Fruit fly (Drosophila melanogaster): ENCODE data around the gene CG14545.

Gene CG14545

DNA sequence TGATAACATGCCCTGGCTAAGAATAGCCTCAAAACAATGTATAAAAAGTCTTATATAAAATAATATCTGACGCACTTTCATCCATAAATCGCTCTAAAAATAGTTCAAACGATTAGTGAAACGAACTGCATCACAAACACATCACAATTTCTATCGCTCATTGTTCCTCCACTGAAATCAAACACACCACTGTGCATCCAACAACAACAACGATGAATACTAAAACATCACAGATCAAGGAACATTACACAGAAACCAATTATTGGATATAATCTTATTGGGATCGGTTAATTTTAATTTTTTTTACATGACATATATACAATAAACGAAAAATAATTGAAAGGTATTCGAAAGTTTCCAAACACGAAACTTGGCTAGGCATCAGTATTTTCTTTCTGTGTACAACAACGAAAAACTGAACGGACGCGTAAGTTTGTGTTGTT lies 28.3 kb upstream of the CG14545 start:
- TF ChIP-seq Dif (GFP tag; optimal IDR thresholded peaks at IDR 0.05; ENCODE audit: partially characterized antibody) (no peak), rgr (GFP tag; optimal IDR thresholded peaks at IDR 0.05) (peak; percentile 17), ey (GFP tag; optimal IDR thresholded peaks at IDR 0.05) (peak; percentile 19), h (GFP tag; optimal IDR thresholded peaks at IDR 0.05) (peak; percentile 2), sv (GFP tag; optimal IDR thresholded peaks at IDR 0.05) (peak; percentile 57)

- TF ChIP-seq woc (GFP tag; optimal IDR thresholded peaks at IDR 0.05) (no peak), OdsH (GFP tag; optimal IDR thresholded peaks at IDR 0.05) (no peak), dl (GFP tag; optimal IDR thresholded peaks at IDR 0.05; ENCODE audit: insufficient read depth in 1 of 2, partially characterized antibody in 2 of 2) (no peak), lola (GFP tag; optimal IDR thresholded peaks at IDR 0.05) (no peak), foxo (GFP tag; optimal IDR thresholded peaks at IDR 0.05) (no peak)
Observed at dm6 chr3R:25877064-25877463, 26.0 kb upstream of the CG14545 start.

DNA sequence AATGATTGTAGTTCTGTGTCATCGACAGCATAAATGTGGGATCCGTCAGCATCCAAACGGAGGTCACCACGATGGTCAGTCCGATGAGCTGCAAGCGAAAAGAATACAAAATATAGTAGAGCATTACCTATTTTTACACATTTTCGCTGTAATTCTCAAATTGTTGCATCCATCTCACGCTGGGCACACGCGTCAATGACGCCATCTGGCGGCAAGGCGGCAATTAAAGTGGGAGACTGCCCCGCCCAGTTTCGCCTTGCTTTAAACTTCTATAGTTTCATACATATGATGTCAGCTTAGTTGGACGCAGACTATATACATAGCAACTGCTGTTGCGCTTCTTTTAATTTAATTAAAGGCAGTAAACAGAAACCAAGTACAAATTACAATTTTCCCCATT lies 25.5 kb upstream of the CG14545 start:
- no peak for TF ChIP-seq Sp1 (GFP tag; optimal IDR thresholded peaks at IDR 0.05)
- TF ChIP-seq Myc (optimal IDR thresholded peaks at IDR 0.05) = no peak
- TF ChIP-seq Dif (GFP tag; optimal IDR thresholded peaks at IDR 0.05; ENCODE audit: partially characterized antibody) = no peak
- TF ChIP-seq jim (GFP tag; optimal IDR thresholded peaks at IDR 0.05) = no peak
- no peak for TF ChIP-seq Rel (GFP tag; optimal IDR thresholded peaks at IDR 0.05)
- no peak for TF ChIP-seq Rel (tag; optimal IDR thresholded peaks at IDR 0.05)
- no peak for TF ChIP-seq N (GFP tag; optimal IDR thresholded peaks at IDR 0.05)
- TF ChIP-seq h (GFP tag; optimal IDR thresholded peaks at IDR 0.05) = no peak
- no peak for TF ChIP-seq brk (GFP tag; optimal IDR thresholded peaks at IDR 0.05)
- no peak for TF ChIP-seq dsf (GFP tag; optimal IDR thresholded peaks at IDR 0.05; ENCODE audit: borderline replicate concordance)
- no peak for TF ChIP-seq pan (optimal IDR thresholded peaks at IDR 0.05)
- TF ChIP-seq woc (GFP tag; optimal IDR thresholded peaks at IDR 0.05) = no peak
- no peak for TF ChIP-seq Hnf4 (GFP tag; optimal IDR thresholded peaks at IDR 0.05)
- no peak for TF ChIP-seq OdsH (GFP tag; optimal IDR thresholded peaks at IDR 0.05)
- TF ChIP-seq rgr (GFP tag; optimal IDR thresholded peaks at IDR 0.05) = no peak
- no peak for TF ChIP-seq dmrt93B (GFP tag; optimal IDR thresholded peaks at IDR 0.05)
- no peak for TF ChIP-seq lola (GFP tag; optimal IDR thresholded peaks at IDR 0.05)
- no peak for TF ChIP-seq Vsx2 (GFP tag; optimal IDR thresholded peaks at IDR 0.05; ENCODE audit: partially characterized antibody)
- no peak for TF ChIP-seq sv (GFP tag; optimal IDR thresholded peaks at IDR 0.05)

DNA sequence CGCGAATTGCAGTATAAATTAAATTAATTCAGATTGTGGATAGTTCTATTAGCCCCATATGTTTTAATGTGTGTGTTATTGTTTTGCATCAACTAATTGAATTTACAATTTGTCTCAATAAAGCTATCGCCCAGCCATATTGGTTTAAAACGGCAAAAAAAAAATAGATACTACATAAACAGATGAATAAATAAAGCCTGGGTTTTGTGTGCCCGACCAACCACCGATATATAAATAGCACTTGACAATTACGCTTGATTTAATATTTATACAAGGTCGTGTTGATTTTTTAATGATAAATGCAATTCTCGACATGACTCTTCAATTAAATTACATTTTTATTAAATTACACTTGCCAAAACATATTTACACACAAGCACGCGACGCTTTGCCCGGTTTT lies 19.3 kb upstream of the CG14545 start:
- TF ChIP-seq OdsH (GFP tag; optimal IDR thresholded peaks at IDR 0.05) (no peak), Hr83 (GFP tag; optimal IDR thresholded peaks at IDR 0.05; ENCODE audit: poor library complexity, severe bottlenecking) (peak; percentile 15), pan (optimal IDR thresholded peaks at IDR 0.05) (no peak), fru (GFP tag; optimal IDR thresholded peaks at IDR 0.05) (no peak), dl (GFP tag; optimal IDR thresholded peaks at IDR 0.05; ENCODE audit: insufficient read depth in 1 of 2, partially characterized antibody in 2 of 2) (no peak), lola (GFP tag; optimal IDR thresholded peaks at IDR 0.05) (no peak)

DNA sequence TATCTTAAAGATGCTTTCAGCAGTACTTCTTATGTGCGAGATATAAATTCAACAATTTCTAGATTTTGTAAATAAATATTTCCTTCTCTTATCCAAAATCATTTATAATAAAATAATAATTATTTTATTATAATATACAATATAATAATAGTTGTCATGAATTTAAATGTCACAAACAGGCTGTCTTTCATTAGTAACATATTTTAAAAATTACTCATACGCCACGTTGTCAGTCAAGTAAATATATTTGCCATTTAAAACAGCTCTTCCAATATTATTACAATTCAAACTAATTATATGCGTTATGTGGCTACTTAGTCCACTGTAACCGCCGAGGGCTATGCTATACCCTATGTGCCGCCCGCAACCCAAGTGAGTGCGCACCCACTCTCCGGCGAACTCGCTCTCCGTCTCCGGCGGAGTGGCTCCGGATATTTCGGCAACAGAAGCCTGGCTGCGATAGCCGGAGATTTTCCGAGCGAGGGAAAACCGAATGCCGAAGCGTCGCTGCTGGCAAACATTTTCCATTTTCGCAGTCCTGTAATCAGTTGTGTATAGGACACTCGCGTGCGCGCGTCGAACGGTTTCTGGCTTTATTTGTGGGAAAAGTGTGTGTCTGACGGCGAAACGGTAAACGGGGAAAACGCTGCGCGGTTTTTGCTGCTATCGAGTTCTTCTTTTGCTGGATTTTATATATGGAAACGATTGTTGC lies 4.7 kb upstream of the CG14545 start, which contains the start of gene CG5890:
CG5890 (plus strand) TSS at position 561 of the 712 bp plus-strand sequence.
- TF ChIP-seq dsf (GFP tag; optimal IDR thresholded peaks at IDR 0.05; ENCODE audit: borderline replicate concordance) (no peak), rgr (GFP tag; optimal IDR thresholded peaks at IDR 0.05) (no peak), woc (GFP tag; optimal IDR thresholded peaks at IDR 0.05) (no peak), Myc (optimal IDR thresholded peaks at IDR 0.05) (no peak), tai (GFP tag; optimal IDR thresholded peaks at IDR 0.05) (no peak), Dfd (GFP tag; optimal IDR thresholded peaks at IDR 0.05) (no peak), jim (GFP tag; optimal IDR thresholded peaks at IDR 0.05) (no peak), brk (GFP tag; optimal IDR thresholded peaks at IDR 0.05) (no peak), Hnf4 (GFP tag; optimal IDR thresholded peaks at IDR 0.05) (no peak), h (GFP tag; optimal IDR thresholded peaks at IDR 0.05) (no peak), ey (GFP tag; optimal IDR thresholded peaks at IDR 0.05) (no peak), Dif (GFP tag; optimal IDR thresholded peaks at IDR 0.05; ENCODE audit: partially characterized antibody) (no peak), sage (GFP tag; optimal IDR thresholded peaks at IDR 0.05) (no peak), lola (GFP tag; optimal IDR thresholded peaks at IDR 0.05) (no peak), Hr78 (GFP tag; optimal IDR thresholded peaks at IDR 0.05) (no peak), GATAd (GFP tag; optimal IDR thresholded peaks at IDR 0.05) (no peak), usp (GFP tag; optimal IDR thresholded peaks at IDR 0.05) (no peak), Jra (GFP tag; optimal IDR thresholded peaks at IDR 0.05) (no peak), sv (GFP tag; optimal IDR thresholded peaks at IDR 0.05) (no peak)
